Fruit fly (Drosophila melanogaster) whole organism, embryonic: ENCODE measurements around the gene odd.

Source experiments
- CG1603 ChIP-seq: fragments of 200-800 bp; sonication (Bioruptor generic); optimal IDR thresholded peaks from 2 replicates; lab custom pipeline; 2019; ENCODE audit warnings: missing biosample characterization, mild to moderate bottlenecking, missing genetic modification characterization, moderate library complexity
- CG16815 ChIP-seq: fragments of 200-800 bp; sonication (Bioruptor generic); optimal IDR thresholded peaks from 3 replicates; lab custom pipeline; 2017; ENCODE audit warnings: missing biosample characterization, mild to moderate bottlenecking, missing genetic modification characterization
- CG17328 ChIP-seq: fragments of 200-800 bp; sonication (Bioruptor generic); IDR thresholded peaks from 2 replicates; pipeline ENCODE4 v1.3.6; 2022; ENCODE audit warnings: missing biosample characterization, missing genetic modification characterization
- CG17829 ChIP-seq: fragments of 200-800 bp; optimal IDR thresholded peaks from 2 replicates; lab custom pipeline; 2019; ENCODE audit warnings: missing biosample characterization, mild to moderate bottlenecking, missing genetic modification characterization, moderate library complexity
- CG18262 ChIP-seq: fragments of 200-800 bp; optimal IDR thresholded peaks from 3 replicates; lab custom pipeline; 2019; ENCODE audit warnings: missing biosample characterization, mild to moderate bottlenecking, missing genetic modification characterization, moderate library complexity
- CG18476 ChIP-seq: fragments of 200-800 bp; sonication (Bioruptor generic); optimal IDR thresholded peaks from 2 replicates; lab custom pipeline; 2016; ENCODE audit warnings: missing biosample characterization, mild to moderate bottlenecking, missing genetic modification characterization
- CG18764 ChIP-seq: fragments of 200-800 bp; sonication (Bioruptor generic); optimal IDR thresholded peaks from 3 replicates; lab custom pipeline; 2016; ENCODE audit warnings: missing biosample characterization, missing genetic modification characterization
- CG2129 ChIP-seq: fragments of 200-800 bp; sonication (Bioruptor generic); IDR thresholded peaks from 2 replicates; pipeline ENCODE4 v1.3.6; 2022; ENCODE audit warnings: missing biosample characterization, missing genetic modification characterization; ENCODE audit not compliant: partially characterized antibody
- CG2199 ChIP-seq: fragments of 200-800 bp; sonication (Bioruptor generic); IDR thresholded peaks from 3 replicates; pipeline ENCODE4 v1.3.6; 2022; ENCODE audit warnings: missing biosample characterization, missing genetic modification characterization
- CG31441 ChIP-seq: fragments of 200-800 bp; sonication (Bioruptor generic); IDR thresholded peaks from 2 replicates; pipeline ENCODE4 v1.3.6; 2022; ENCODE audit warnings: missing biosample characterization, missing genetic modification characterization
- CG6683 ChIP-seq: fragments of 200-800 bp; sonication (Bioruptor generic); optimal IDR thresholded peaks from 2 replicates; lab custom pipeline; 2017; ENCODE audit warnings: missing biosample characterization, mild to moderate bottlenecking, missing genetic modification characterization, missing genetic modification reagents
- CG7928 ChIP-seq: fragments of 200-800 bp; sonication (Bioruptor generic); optimal IDR thresholded peaks from 2 replicates; lab custom pipeline; 2017; ENCODE audit warnings: missing biosample characterization, mild to moderate bottlenecking, missing genetic modification characterization
- CG7963 ChIP-seq: fragments of 200-800 bp; sonication (Bioruptor generic); IDR thresholded peaks from 3 replicates; pipeline ENCODE4 v1.3.6; 2022; ENCODE audit warnings: missing biosample characterization, missing genetic modification characterization; ENCODE audit not compliant: partially characterized antibody
- CG8290 ChIP-seq, 3 experiments: fragments of 200-800 bp; sonication (Bioruptor generic); optimal IDR thresholded peaks; 2 replicates each; lab custom pipeline; 2016 to 2019; ENCODE audit warnings: missing biosample characterization in 3 of 3, missing genetic modification characterization in 3 of 3, mild to moderate bottlenecking in 2 of 3, moderate library complexity in 1 of 3
- CG8388 ChIP-seq: fragments of 200-800 bp; sonication (Bioruptor generic); optimal IDR thresholded peaks from 2 replicates; lab custom pipeline; 2019; ENCODE audit warnings: missing biosample characterization, mild to moderate bottlenecking, missing genetic modification characterization, moderate library complexity
- CG8478 ChIP-seq: fragments of >200 bp; optimal IDR thresholded peaks from 2 replicates; lab custom pipeline; 2018
- CG9932 ChIP-seq: fragments of 200-800 bp; sonication (Bioruptor generic); IDR thresholded peaks from 2 replicates; pipeline ENCODE4 v1.3.6; 2022; ENCODE audit warnings: missing biosample characterization, missing genetic modification characterization
- Chrac-16 ChIP-seq: fragments of 200-800 bp; sonication (Bioruptor generic); optimal IDR thresholded peaks from 3 replicates; lab custom pipeline; 2016; ENCODE audit warnings: missing biosample characterization, missing genetic modification characterization
- D19A ChIP-seq: fragments of 200-800 bp; optimal IDR thresholded peaks from 3 replicates; lab custom pipeline; 2019; ENCODE audit warnings: missing biosample characterization, mild to moderate bottlenecking, missing genetic modification characterization, moderate library complexity
- Dip3 ChIP-seq: fragments of 200-800 bp; sonication (Bioruptor generic); optimal IDR thresholded peaks from 3 replicates; lab custom pipeline; 2016; ENCODE audit warnings: missing biosample characterization, missing genetic modification characterization
- Gug ChIP-seq: fragments of 200-800 bp; sonication (Bioruptor generic); IDR thresholded peaks from 4 replicates; pipeline ENCODE4 v1.3.6; 2022; ENCODE audit warnings: missing biosample characterization, missing genetic modification characterization
- H15 ChIP-seq: fragments of 200-800 bp; sonication (Bioruptor generic); IDR thresholded peaks from 3 replicates; pipeline ENCODE4 v1.3.6; 2022; ENCODE audit warnings: missing biosample characterization, missing genetic modification characterization
- Hsf ChIP-seq: fragments of 200-800 bp; sonication (Bioruptor generic); optimal IDR thresholded peaks from 3 replicates; lab custom pipeline; 2016; ENCODE audit warnings: missing biosample characterization, missing genetic modification characterization
- Max ChIP-seq: fragments of 200-800 bp; sonication (Bioruptor generic); optimal IDR thresholded peaks from 2 replicates; lab custom pipeline; 2016; ENCODE audit warnings: missing biosample characterization, mild to moderate bottlenecking, missing genetic modification characterization
- Nf-YB ChIP-seq: fragments of 200-800 bp; sonication (Bioruptor generic); optimal IDR thresholded peaks from 3 replicates; lab custom pipeline; 2019; ENCODE audit warnings: missing biosample characterization, mild to moderate bottlenecking, missing genetic modification characterization, moderate library complexity
- Oli ChIP-seq: fragments of 200-800 bp; sonication (Bioruptor generic); optimal IDR thresholded peaks from 2 replicates; lab custom pipeline; 2018; ENCODE audit warnings: missing biosample characterization, mild to moderate bottlenecking, missing genetic modification characterization, moderate library complexity
- Pdp1 ChIP-seq, 2 experiments: fragments of 200-800 bp; sonication (Bioruptor generic); optimal IDR thresholded peaks; 3 replicates each; lab custom pipeline; 2016; ENCODE audit warnings: missing biosample characterization in 2 of 2, missing genetic modification characterization in 2 of 2, mild to moderate bottlenecking in 1 of 2, moderate library complexity in 1 of 2
- Side ChIP-seq: fragments of 200-800 bp; sonication (Bioruptor generic); optimal IDR thresholded peaks from 2 replicates; lab custom pipeline; 2016; ENCODE audit warnings: missing biosample characterization, missing genetic modification characterization
- Spps ChIP-seq: fragments of 200-800 bp; sonication (Bioruptor generic); optimal IDR thresholded peaks from 2 replicates; lab custom pipeline; 2018; ENCODE audit warnings: missing biosample characterization, mild to moderate bottlenecking, missing genetic modification characterization
- Taf1 ChIP-seq: fragments of 200-800 bp; sonication (Bioruptor generic); IDR thresholded peaks from 2 replicates; pipeline ENCODE4 v1.3.6; 2022; ENCODE audit warnings: missing biosample characterization, missing genetic modification characterization
- Xrp1 ChIP-seq: fragments of 200-800 bp; sonication (Bioruptor generic); IDR thresholded peaks from 2 replicates; pipeline ENCODE4 v1.3.6; 2022; ENCODE audit warnings: missing biosample characterization, missing genetic modification characterization
- aop ChIP-seq: fragments of 200-800 bp; sonication (Bioruptor generic); IDR thresholded peaks from 2 replicates; pipeline ENCODE4 v1.3.6; 2022; ENCODE audit warnings: missing biosample characterization, missing genetic modification characterization
- ato ChIP-seq: fragments of 200-800 bp; sonication (Bioruptor generic); IDR thresholded peaks from 2 replicates; pipeline ENCODE4 v1.3.6; 2022; ENCODE audit warnings: missing biosample characterization, missing genetic modification characterization; ENCODE audit not compliant: partially characterized antibody
- bowl ChIP-seq: fragments of 200-800 bp; sonication (Bioruptor generic); IDR thresholded peaks from 2 replicates; pipeline ENCODE4 v1.3.6; 2022; ENCODE audit warnings: missing biosample characterization, missing genetic modification characterization
- cato ChIP-seq: fragments of 200-800 bp; sonication (Bioruptor generic); optimal IDR thresholded peaks from 2 replicates; lab custom pipeline; 2016; ENCODE audit warnings: missing biosample characterization, missing genetic modification characterization, borderline replicate concordance
- crol ChIP-seq: fragments of 200-800 bp; sonication (Bioruptor generic); IDR thresholded peaks from 2 replicates; pipeline ENCODE4 v1.3.6; 2022; ENCODE audit warnings: missing biosample characterization, missing genetic modification characterization
- gcm2 ChIP-seq: fragments of 200-800 bp; sonication (Bioruptor generic); optimal IDR thresholded peaks from 2 replicates; lab custom pipeline; 2016; ENCODE audit warnings: missing biosample characterization, missing genetic modification characterization
- onecut ChIP-seq: fragments of 200-800 bp; sonication (Bioruptor generic); IDR thresholded peaks from 2 replicates; pipeline ENCODE4 v1.3.6; 2022; ENCODE audit warnings: missing biosample characterization, missing genetic modification characterization
- otp ChIP-seq: fragments of 200-800 bp; sonication (Bioruptor generic); IDR thresholded peaks from 3 replicates; pipeline ENCODE4, ENCODE4 v1.3.6; 2022; ENCODE audit warnings: missing biosample characterization, missing genetic modification characterization
- pnt ChIP-seq: fragments of 200-800 bp; sonication (Bioruptor generic); optimal IDR thresholded peaks from 3 replicates; lab custom pipeline; 2016; ENCODE audit warnings: missing biosample characterization, missing genetic modification characterization
- pzg ChIP-seq: fragments of 200-800 bp; sonication (Bioruptor generic); optimal IDR thresholded peaks from 3 replicates; lab custom pipeline; 2018; ENCODE audit warnings: missing biosample characterization, mild to moderate bottlenecking, missing genetic modification characterization, moderate library complexity
- sens ChIP-seq: fragments of 200-800 bp; sonication (Bioruptor generic); peaks from one replicate; lab custom pipeline; 2016; ENCODE audit warnings: missing biosample characterization, missing genetic modification characterization
- sens-2 ChIP-seq: fragments of 200-800 bp; sonication (Bioruptor generic); IDR thresholded peaks from 2 replicates; pipeline ENCODE4 v1.3.6; 2022; ENCODE audit warnings: missing biosample characterization, missing genetic modification characterization
- shn ChIP-seq: fragments of 200-800 bp; sonication (Bioruptor generic); optimal IDR thresholded peaks from 3 replicates; lab custom pipeline; 2016; ENCODE audit warnings: missing biosample characterization, missing genetic modification characterization
- sob ChIP-seq: fragments of 200-800 bp; sonication (Bioruptor generic); IDR thresholded peaks from 2 replicates; pipeline ENCODE4 v1.3.6; 2022; ENCODE audit warnings: missing biosample characterization, missing genetic modification characterization
- tgo ChIP-seq: fragments of 200-800 bp; sonication (Bioruptor generic); IDR thresholded peaks from 3 replicates; pipeline ENCODE4 v1.3.6; 2022; ENCODE audit warnings: missing biosample characterization, missing genetic modification characterization
- tio ChIP-seq: fragments of 200-800 bp; sonication (Bioruptor generic); optimal IDR thresholded peaks from 2 replicates; lab custom pipeline; 2017; ENCODE audit warnings: missing biosample characterization, missing genetic modification characterization, inconsistent platforms
- trh ChIP-seq: fragments of 200-800 bp; sonication (Bioruptor generic); optimal IDR thresholded peaks from 2 replicates; lab custom pipeline; 2016; ENCODE audit warnings: missing biosample characterization, missing genetic modification characterization
- unc-4 ChIP-seq: fragments of 200-800 bp; sonication (Bioruptor generic); IDR thresholded peaks from 2 replicates; pipeline ENCODE4 v1.3.6; 2022; ENCODE audit warnings: missing biosample characterization, missing genetic modification characterization; ENCODE audit not compliant: partially characterized antibody
- unpg ChIP-seq: fragments of 200-800 bp; sonication (Bioruptor generic); optimal IDR thresholded peaks from 3 replicates; lab custom pipeline; 2018; ENCODE audit warnings: missing biosample characterization, mild to moderate bottlenecking, missing genetic modification characterization, moderate library complexity
- wek ChIP-seq: fragments of 200-800 bp; sonication (Bioruptor generic); optimal IDR thresholded peaks from 3 replicates; lab custom pipeline; 2018; ENCODE audit warnings: missing biosample characterization, mild to moderate bottlenecking, missing genetic modification characterization, moderate library complexity

The odd gene

DNA sequence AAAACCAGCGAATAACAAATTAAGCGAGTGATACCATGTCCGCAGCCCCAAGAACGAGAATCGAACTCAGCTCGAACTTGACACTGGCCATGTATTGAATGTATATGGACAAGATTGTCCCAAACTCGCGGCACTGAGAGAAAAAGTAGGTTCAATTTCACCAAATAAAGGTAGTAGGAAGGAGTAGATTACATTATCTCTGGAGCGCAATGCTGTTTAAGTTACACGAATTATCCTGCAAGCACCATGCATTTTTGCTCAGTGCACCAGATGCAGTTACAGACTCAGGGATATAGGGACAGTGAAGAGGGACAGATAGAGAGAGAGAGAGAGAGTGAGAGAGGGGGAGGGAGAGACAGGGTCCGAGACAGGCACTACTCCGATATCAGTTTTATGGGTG, 12.6 kb downstream of the odd start (continued):
- TF ChIP-seq CG1603 (tag; lab: Kevin White, UChicago) (peak; percentile 85), bowl (GFP tag; lab: Robert Waterston, UW) (no peak), Oli (tag; lab: Kevin White, UChicago) (peak; percentile 48), sob (GFP tag; lab: Robert Waterston, UW) (peak; percentile 59; the same call in 1 of the 2 replicates), Max (GFP tag; lab: Kevin White, UChicago) (no peak), wek (GFP tag; lab: Kevin White, UChicago) (no peak), aop (GFP tag; lab: Robert Waterston, UW) (no peak), Side (GFP tag; lab: Kevin White, UChicago) (peak; percentile 46), Hsf (peak; percentile 39), shn (GFP tag; lab: Kevin White, UChicago) (peak; percentile 38), CG7928 (GFP tag; lab: Kevin White, UChicago) (no peak), CG8388 (peak; percentile 36), CG2129 (GFP tag; lab: Robert Waterston, UW) (no peak), CG8478 (lab: Kevin White, UChicago) (no peak), CG9932 (GFP tag; lab: Robert Waterston, UW) (no peak), CG31441 (GFP tag; lab: Robert Waterston, UW) (peak; percentile 41; the same call in 1 of the 2 replicates), pzg (GFP tag; lab: Kevin White, UChicago) (no peak), tio (peak; percentile 61), CG16815 (GFP tag; lab: Kevin White, UChicago) (peak; percentile 67), sens-2 (0 out of 2 replicates have a peak, but pooled peaks have one; percentile 13), unpg (peak; percentile 44), pnt (GFP tag; lab: Kevin White, UChicago) (peak; percentile 71), CG7963 (GFP tag; lab: Robert Waterston, UW) (no peak), crol (peak; percentile 48; the same call in 1 of the 2 replicates), Pdp1 (GFP tag; optimal IDR thresholded peaks at IDR 0.05; lab: Kevin White, UChicago) (peak; percentile 49 to 63), CG18262 (tag; lab: Kevin White, UChicago) (peak; percentile 72), CG18764 (GFP tag; lab: Kevin White, UChicago) (peak; percentile 26), sens (peak; percentile 93), CG18476 (no peak), gcm2 (GFP tag; lab: Kevin White, UChicago) (no peak), Taf1 (no peak), trh (GFP tag; lab: Kevin White, UChicago) (no peak), CG17328 (peak; percentile 70), onecut (GFP tag; lab: Robert Waterston, UW) (0 out of 2 replicates have a peak, but pooled peaks have one; percentile 16), ato (no peak), CG6683 (GFP tag; lab: Kevin White, UChicago) (no peak), CG8290 (GFP tag; optimal IDR thresholded peaks at IDR 0.05; lab: Kevin White, UChicago) (no peak), CG8290 (tag; optimal IDR thresholded peaks at IDR 0.05; lab: Kevin White, UChicago) (peak in 1 of 2 experiments; percentile 38), D19A (peak; percentile 49), CG2199 (GFP tag; lab: Robert Waterston, UW) (no peak), Gug (GFP tag; lab: Robert Waterston, UW) (peak; percentile 50; the same call in 2 of the 4 replicates), Nf-YB (peak; percentile 4), Dip3 (no peak), CG17829 (tag; lab: Kevin White, UChicago) (peak; percentile 75), cato (GFP tag; lab: Kevin White, UChicago) (peak; percentile 2), unc-4 (GFP tag; lab: Robert Waterston, UW) (no peak), tgo (GFP tag; lab: Robert Waterston, UW) (peak; percentile 42; the same call in 1 of the 3 replicates), Chrac-16 (GFP tag; lab: Kevin White, UChicago) (peak; percentile 60), Xrp1 (GFP tag; lab: Robert Waterston, UW) (peak; percentile 77), Spps (tag; lab: Kevin White, UChicago) (peak; percentile 42), H15 (GFP tag; lab: Robert Waterston, UW) (peak; percentile 53; the same call in 2 of the 3 replicates), otp (GFP tag; lab: Robert Waterston, UW) (peak; percentile 69; the same call in 1 of the 3 replicates)
